Worm (Caenorhabditis elegans) whole organism, late embryonic: Measurements from ENCODE around the gene nhr-168.
A peak's percentile ranks its signal among the peaks of the same experiment; 100 is the strongest.

Source experiments
- C08G9.2 ChIP-seq: sonication (generic microtip); optimal IDR thresholded peaks from 2 replicates; lab custom pipeline; 2016; ENCODE audit warnings: mild to moderate bottlenecking, missing genetic modification characterization, moderate library complexity, missing compliant biosample characterization
- C38D4.7 ChIP-seq: fragments of 200-800 bp; sonication (Bioruptor generic); optimal IDR thresholded peaks from 2 replicates; lab custom pipeline; 2018; ENCODE audit warnings: mild to moderate bottlenecking, missing genetic modification characterization, moderate library complexity, missing compliant biosample characterization
- K02D7.2 ChIP-seq: sonication (generic microtip); optimal IDR thresholded peaks from 2 replicates; lab custom pipeline; 2017; ENCODE audit warnings: mild to moderate bottlenecking, missing genetic modification characterization, missing compliant biosample characterization
- T23F11.4 ChIP-seq: fragments of 200-800 bp; sonication (Bioruptor generic); optimal IDR thresholded peaks from 2 replicates; lab custom pipeline; 2018; ENCODE audit warnings: mild to moderate bottlenecking, missing genetic modification characterization, missing compliant biosample characterization
- ama-1 ChIP-seq: fragments of 150-350 bp; optimal IDR thresholded peaks from 2 replicates; lab custom pipeline; 2014
- ceh-19 ChIP-seq: fragments of 200-800 bp; sonication (Bioruptor generic); optimal IDR thresholded peaks from 2 replicates; lab custom pipeline; 2018; ENCODE audit warnings: mild to moderate bottlenecking, missing genetic modification characterization, missing compliant biosample characterization
- ceh-2 ChIP-seq: sonication (generic microtip); optimal IDR thresholded peaks from 2 replicates; lab custom pipeline; 2016; ENCODE audit warnings: missing genotype, missing genetic modification characterization, missing compliant biosample characterization
- ceh-30 ChIP-seq: fragments of 150-350 bp; optimal IDR thresholded peaks from 2 replicates; lab custom pipeline; 2014; ENCODE audit warnings: missing biosample characterization, missing genetic modification characterization
- ceh-31 ChIP-seq: sonication (generic microtip); optimal IDR thresholded peaks from 2 replicates; lab custom pipeline; 2016; ENCODE audit warnings: missing genetic modification characterization, missing compliant biosample characterization
- ceh-34 ChIP-seq: sonication (generic microtip); optimal IDR thresholded peaks from 2 replicates; lab custom pipeline; 2016; ENCODE audit warnings: mild to moderate bottlenecking, missing genetic modification characterization, missing compliant biosample characterization
- ceh-48 ChIP-seq: sonication (generic microtip); optimal IDR thresholded peaks from 2 replicates; lab custom pipeline; 2016; ENCODE audit warnings: missing genetic modification characterization, inconsistent platforms, missing compliant biosample characterization
- ceh-6 ChIP-seq: fragments of 200-800 bp; sonication (Bioruptor generic); optimal IDR thresholded peaks from 2 replicates; lab custom pipeline; 2018; ENCODE audit warnings: mild to moderate bottlenecking, missing genetic modification characterization, missing compliant biosample characterization
- ceh-9 ChIP-seq: sonication (generic microtip); optimal IDR thresholded peaks from 2 replicates; lab custom pipeline; 2016; ENCODE audit warnings: mild to moderate bottlenecking, missing genetic modification characterization, inconsistent platforms, missing compliant biosample characterization
- dmd-4 ChIP-seq: sonication (generic microtip); optimal IDR thresholded peaks from 2 replicates; lab custom pipeline; 2016; ENCODE audit warnings: borderline replicate concordance, missing genetic modification characterization, missing compliant biosample characterization
- elt-2 ChIP-seq: sonication (generic microtip); optimal IDR thresholded peaks from 2 replicates; lab custom pipeline; 2016; ENCODE audit warnings: missing genetic modification reagents, missing genetic modification characterization, missing compliant biosample characterization
- ets-4 ChIP-seq: sonication (generic microtip); optimal IDR thresholded peaks from 2 replicates; lab custom pipeline; 2016; ENCODE audit warnings: missing genetic modification characterization, missing compliant biosample characterization
- eyg-1 ChIP-seq: sonication (generic microtip); optimal IDR thresholded peaks from 2 replicates; lab custom pipeline; 2016; ENCODE audit warnings: missing genotype, missing genetic modification characterization, missing compliant biosample characterization
- fax-1 ChIP-seq: sonication (generic microtip); optimal IDR thresholded peaks from 2 replicates; lab custom pipeline; 2016; ENCODE audit warnings: missing genotype, missing genetic modification characterization, missing compliant biosample characterization
- fkh-6 ChIP-seq: sonication (generic microtip); optimal IDR thresholded peaks from 2 replicates; lab custom pipeline; 2016; ENCODE audit warnings: missing genetic modification characterization, missing compliant biosample characterization
- hlh-13 ChIP-seq: fragments of 200-800 bp; sonication (Bioruptor generic); optimal IDR thresholded peaks from 2 replicates; lab custom pipeline; 2018; ENCODE audit warnings: mild to moderate bottlenecking, missing genetic modification characterization, missing compliant biosample characterization
- hlh-8 ChIP-seq: sonication (generic microtip); optimal IDR thresholded peaks from 2 replicates; lab custom pipeline; 2016; ENCODE audit warnings: missing genotype, missing genetic modification characterization, missing compliant biosample characterization
- lim-6 ChIP-seq: sonication (generic microtip); optimal IDR thresholded peaks from 2 replicates; lab custom pipeline; 2016; ENCODE audit warnings: missing genetic modification characterization, missing compliant biosample characterization
- madf-2 ChIP-seq: sonication (generic microtip); optimal IDR thresholded peaks from 2 replicates; lab custom pipeline; 2017; ENCODE audit warnings: missing genetic modification characterization, missing compliant biosample characterization
- mec-3 ChIP-seq: sonication (generic microtip); optimal IDR thresholded peaks from 2 replicates; lab custom pipeline; 2016; ENCODE audit warnings: borderline replicate concordance, missing genetic modification characterization, missing compliant biosample characterization
- nfya-1 ChIP-seq: sonication (generic microtip); optimal IDR thresholded peaks from 2 replicates; lab custom pipeline; 2017; ENCODE audit warnings: missing genetic modification characterization, mild to moderate bottlenecking, missing compliant biosample characterization, antibody characterized with exemption, moderate library complexity
- npax-4 ChIP-seq: sonication (generic microtip); optimal IDR thresholded peaks from 2 replicates; lab custom pipeline; 2016; ENCODE audit warnings: missing genetic modification characterization, missing compliant biosample characterization
- odd-2 ChIP-seq: sonication (generic microtip); optimal IDR thresholded peaks from 2 replicates; lab custom pipeline; 2017; ENCODE audit warnings: antibody characterized with exemption, mild to moderate bottlenecking, missing genetic modification characterization, missing compliant biosample characterization
- pax-1 ChIP-seq: fragments of 150-350 bp; optimal IDR thresholded peaks from 2 replicates; lab custom pipeline; 2014; ENCODE audit warnings: missing biosample characterization, missing genetic modification characterization
- ref-2 ChIP-seq: sonication (generic microtip); optimal IDR thresholded peaks from 2 replicates; lab custom pipeline; 2016; ENCODE audit warnings: missing genetic modification characterization, missing compliant biosample characterization
- rnt-1 ChIP-seq: sonication (generic microtip); optimal IDR thresholded peaks from 2 replicates; lab custom pipeline; 2016; ENCODE audit warnings: missing genetic modification characterization, missing compliant biosample characterization
- sdc-2 ChIP-seq: sonication (generic microtip); optimal IDR thresholded peaks from 2 replicates; lab custom pipeline; 2016; ENCODE audit warnings: missing genotype, missing genetic modification characterization, missing compliant biosample characterization
- syd-9 ChIP-seq: sonication (generic microtip); optimal IDR thresholded peaks from 2 replicates; lab custom pipeline; 2016; ENCODE audit warnings: mild to moderate bottlenecking, missing genetic modification characterization, moderate library complexity, missing compliant biosample characterization
- tbx-2 ChIP-seq: sonication (generic microtip); optimal IDR thresholded peaks from 2 replicates; lab custom pipeline; 2016; ENCODE audit warnings: missing genetic modification characterization, missing compliant biosample characterization
- tbx-7 ChIP-seq: sonication (generic microtip); optimal IDR thresholded peaks from 2 replicates; lab custom pipeline; 2016; ENCODE audit warnings: missing genotype, missing genetic modification characterization, missing compliant biosample characterization
- unc-3 ChIP-seq, 2 experiments: fragments of 200-800 bp in 1 of 2; sonication (Bioruptor generic) in 1 of 2; sonication (generic microtip) in 1 of 2; conservative IDR thresholded peaks in 1 of 2; optimal IDR thresholded peaks in 1 of 2; 2 replicates each; pipeline versions ENCODE4 v1.3.6 to Lab custom; 2016 to 2022; ENCODE audit warnings: missing compliant biosample characterization in 2 of 2, missing genetic modification characterization in 2 of 2, missing genetic modification reagents in 1 of 2
- unc-42 ChIP-seq: sonication (generic microtip); optimal IDR thresholded peaks from 2 replicates; lab custom pipeline; 2016; ENCODE audit warnings: missing genotype, missing genetic modification characterization, missing compliant biosample characterization
- unc-55 ChIP-seq: sonication (generic microtip); optimal IDR thresholded peaks from 2 replicates; lab custom pipeline; 2017; ENCODE audit warnings: missing biosample characterization, missing genetic modification reagents, missing genetic modification characterization
- zip-5 ChIP-seq: sonication (generic microtip); optimal IDR thresholded peaks from 2 replicates; lab custom pipeline; 2016; ENCODE audit warnings: missing genetic modification characterization, missing compliant biosample characterization
- ztf-16 ChIP-seq: sonication (generic microtip); optimal IDR thresholded peaks from 2 replicates; lab custom pipeline; 2017; ENCODE audit warnings: missing genetic modification characterization, missing compliant biosample characterization

nhr-168 gene

DNA sequence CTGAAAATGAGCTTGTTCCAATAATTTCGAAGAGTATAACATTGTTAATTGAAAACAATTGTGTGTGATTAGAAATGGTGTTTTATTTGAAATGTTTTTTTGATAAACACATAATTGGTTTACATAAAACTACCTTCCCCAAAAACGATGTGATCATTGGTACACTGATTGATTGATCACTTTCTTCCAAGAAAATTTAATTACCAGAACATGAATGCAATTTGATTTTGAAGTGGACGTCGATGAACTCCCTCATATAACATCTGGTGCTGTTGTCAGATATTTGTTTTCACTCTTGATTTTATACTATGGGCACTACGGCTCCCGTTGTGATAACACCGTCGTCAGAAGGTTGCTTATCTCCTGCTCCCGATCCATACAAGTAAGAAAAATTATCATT lies 13.0 kb downstream of the nhr-168 start, which contains the start of gene srh-15:
Gene srh-15, plus strand, starts transcription at position 301 of the 400 bp plus-strand sequence.
- no peak for TF ChIP-seq hlh-13
- no peak for TF ChIP-seq ztf-16 (tag; lab: Kevin White, UChicago)
- TF ChIP-seq pax-1 (tag; lab: Kevin White, UChicago) = no peak
- TF ChIP-seq eyg-1 (tag; lab: Kevin White, UChicago) = no peak
- no peak for TF ChIP-seq ceh-30 (tag; lab: Kevin White, UChicago)

- no peak for TF ChIP-seq ztf-16 (tag; lab: Kevin White, UChicago)
- no peak for TF ChIP-seq odd-2 (tag; lab: Kevin White, UChicago)
- TF ChIP-seq ceh-9 (tag; lab: Kevin White, UChicago) = no peak
- no peak for TF ChIP-seq elt-2
- TF ChIP-seq ceh-48 (tag; lab: Kevin White, UChicago) = no peak
- TF ChIP-seq fkh-6 = no peak
- no peak for TF ChIP-seq dmd-4 (tag; lab: Kevin White, UChicago)
- no peak for TF ChIP-seq npax-4
- TF ChIP-seq hlh-13 = no peak
- no peak for TF ChIP-seq madf-2 (tag; lab: Kevin White, UChicago)
- TF ChIP-seq unc-55 (GFP tag; lab: Kevin White, UChicago) = no peak
- TF ChIP-seq rnt-1 (tag; lab: Kevin White, UChicago) = no peak
- TF ChIP-seq unc-42 (tag; lab: Kevin White, UChicago) = no peak
- no peak for TF ChIP-seq ref-2 (tag; lab: Kevin White, UChicago)
Measured at ce11 chrV:13317911-13318502, 15.7 kb downstream of the nhr-168 start, which contains the start of the genes col-161 and srh-18. Gene col-161, minus strand, starts transcription at chrV:13318011. Gene srh-18, plus strand, starts transcription at chrV:13318452.

DNA sequence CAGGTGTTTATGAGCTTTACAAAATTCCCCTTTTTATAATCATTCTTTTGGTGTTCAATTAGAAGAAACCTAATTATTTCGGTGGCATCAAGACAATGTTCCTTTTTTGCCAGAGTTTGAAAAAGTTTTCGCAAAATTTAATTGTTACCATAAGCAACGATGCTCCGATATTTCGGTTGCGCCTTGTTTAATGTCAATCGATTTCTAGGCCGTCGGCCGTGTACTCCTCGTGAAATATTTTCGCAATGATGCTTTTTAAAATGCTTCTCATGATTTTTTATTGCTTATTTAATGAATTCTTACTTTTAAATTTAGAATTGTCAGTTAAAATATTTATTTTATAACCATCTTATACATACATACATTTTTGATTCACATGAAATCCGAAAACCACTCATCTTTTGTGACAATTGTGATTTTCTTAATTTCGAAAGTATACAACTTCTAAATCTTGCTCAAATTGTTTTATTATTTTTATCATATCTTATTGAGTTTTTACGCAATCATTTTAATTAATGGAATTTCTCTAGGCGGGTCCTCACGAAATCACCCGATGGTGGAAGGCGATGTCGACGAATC lies 20.5 kb downstream of the nhr-168 start, which contains the start of gene C50B6.3:
Gene C50B6.3, plus strand, starts transcription at position 529 of the 579 bp plus-strand sequence.
- TF ChIP-seq ets-4 (tag; lab: Kevin White, UChicago) (peak; percentile 85), unc-55 (GFP tag; lab: Kevin White, UChicago) (peak; percentile 26), fkh-6 (no peak), ceh-2 (tag; lab: Kevin White, UChicago) (peak; percentile 89), nfya-1 (tag; lab: Kevin White, UChicago) (peak; percentile 38), ceh-31 (tag; lab: Kevin White, UChicago) (peak; percentile 88), fax-1 (tag; lab: Kevin White, UChicago) (peak; percentile 12), unc-42 (tag; lab: Kevin White, UChicago) (peak; percentile 72), sdc-2 (tag; lab: Kevin White, UChicago) (peak; percentile 47), ceh-48 (tag; lab: Kevin White, UChicago) (peak; percentile 49), tbx-2 (tag; lab: Kevin White, UChicago) (peak; percentile 80), K02D7.2 (tag; lab: Kevin White, UChicago) (no peak), mec-3 (tag; lab: Kevin White, UChicago) (no peak), C08G9.2 (tag; lab: Kevin White, UChicago) (peak; percentile 92), rnt-1 (tag; lab: Kevin White, UChicago) (peak; percentile 53), elt-2 (no peak), hlh-8 (peak; percentile 74), ceh-34 (tag; lab: Kevin White, UChicago) (peak; percentile 39), unc-3 (GFP tag; conservative IDR thresholded peaks at IDR 0.05; lab: Robert Waterston, UW) (no peak), unc-3 (tag; optimal IDR thresholded peaks at IDR 0.05; lab: Kevin White, UChicago) (no peak), T23F11.4 (GFP tag; lab: Kevin White, UChicago) (no peak), ceh-19 (GFP tag; lab: Kevin White, UChicago) (no peak), ref-2 (tag; lab: Kevin White, UChicago) (peak; percentile 74), syd-9 (tag; lab: Kevin White, UChicago) (no peak), C38D4.7 (GFP tag; lab: Kevin White, UChicago) (no peak), ama-1 (no peak), zip-5 (tag; lab: Kevin White, UChicago) (peak; percentile 28), tbx-7 (tag; lab: Kevin White, UChicago) (peak; percentile 65), lim-6 (peak; percentile 17), ceh-6 (GFP tag; lab: Kevin White, UChicago) (no peak), eyg-1 (tag; lab: Kevin White, UChicago) (no peak)
- TF ChIP-seq, all 69 proteins: peak for 18
